Worm (Caenorhabditis elegans) whole organism, late embryonic: ENCODE measurements around the gene F11D11.6.

Source experiments
- C08G9.2 ChIP-seq: sonication (generic microtip); optimal IDR thresholded peaks from 2 replicates; lab custom pipeline; 2016; ENCODE audit warnings: mild to moderate bottlenecking, missing genetic modification characterization, moderate library complexity, missing compliant biosample characterization
- F13H6.1 ChIP-seq: sonication (generic microtip); optimal IDR thresholded peaks from 2 replicates; lab custom pipeline; 2016; ENCODE audit warnings: missing genetic modification characterization, missing compliant biosample characterization
- K02D7.2 ChIP-seq: sonication (generic microtip); optimal IDR thresholded peaks from 2 replicates; lab custom pipeline; 2017; ENCODE audit warnings: mild to moderate bottlenecking, missing genetic modification characterization, missing compliant biosample characterization
- K09A11.1 ChIP-seq: sonication (generic microtip); optimal IDR thresholded peaks from 2 replicates; lab custom pipeline; 2017; ENCODE audit warnings: antibody characterized with exemption, mild to moderate bottlenecking, missing genetic modification characterization, missing compliant biosample characterization; ENCODE audit not compliant: insufficient read depth
- T23F11.4 ChIP-seq: fragments of 200-800 bp; sonication (Bioruptor generic); optimal IDR thresholded peaks from 2 replicates; lab custom pipeline; 2018; ENCODE audit warnings: mild to moderate bottlenecking, missing genetic modification characterization, missing compliant biosample characterization
- Y22D7AL.16 ChIP-seq: sonication (generic microtip); optimal IDR thresholded peaks from 2 replicates; lab custom pipeline; 2016; ENCODE audit warnings: missing genetic modification characterization, missing compliant biosample characterization
- ahr-1 ChIP-seq: sonication (generic microtip); optimal IDR thresholded peaks from 2 replicates; lab custom pipeline; 2016; ENCODE audit warnings: missing genetic modification characterization, missing compliant biosample characterization
- ama-1 ChIP-seq: fragments of 150-350 bp; optimal IDR thresholded peaks from 2 replicates; lab custom pipeline; 2014
- ceh-22 ChIP-seq: sonication (generic microtip); optimal IDR thresholded peaks from 2 replicates; lab custom pipeline; 2017; ENCODE audit warnings: missing biosample characterization, missing genetic modification characterization
- ceh-24 ChIP-seq: sonication (generic microtip); optimal IDR thresholded peaks from 2 replicates; lab custom pipeline; 2016; ENCODE audit warnings: mild to moderate bottlenecking, missing genetic modification characterization, missing compliant biosample characterization
- ceh-31 ChIP-seq: sonication (generic microtip); optimal IDR thresholded peaks from 2 replicates; lab custom pipeline; 2016; ENCODE audit warnings: missing genetic modification characterization, missing compliant biosample characterization
- ceh-34 ChIP-seq: sonication (generic microtip); optimal IDR thresholded peaks from 2 replicates; lab custom pipeline; 2016; ENCODE audit warnings: mild to moderate bottlenecking, missing genetic modification characterization, missing compliant biosample characterization
- ceh-48 ChIP-seq: sonication (generic microtip); optimal IDR thresholded peaks from 2 replicates; lab custom pipeline; 2016; ENCODE audit warnings: missing genetic modification characterization, inconsistent platforms, missing compliant biosample characterization
- ceh-6 ChIP-seq: fragments of 200-800 bp; sonication (Bioruptor generic); optimal IDR thresholded peaks from 2 replicates; lab custom pipeline; 2018; ENCODE audit warnings: mild to moderate bottlenecking, missing genetic modification characterization, missing compliant biosample characterization
- ceh-9 ChIP-seq: sonication (generic microtip); optimal IDR thresholded peaks from 2 replicates; lab custom pipeline; 2016; ENCODE audit warnings: mild to moderate bottlenecking, missing genetic modification characterization, inconsistent platforms, missing compliant biosample characterization
- che-1 ChIP-seq: sonication (generic microtip); optimal IDR thresholded peaks from 2 replicates; lab custom pipeline; 2016; ENCODE audit warnings: mild to moderate bottlenecking, missing genetic modification characterization, missing compliant biosample characterization
- dmd-4 ChIP-seq: sonication (generic microtip); optimal IDR thresholded peaks from 2 replicates; lab custom pipeline; 2016; ENCODE audit warnings: borderline replicate concordance, missing genetic modification characterization, missing compliant biosample characterization
- dve-1 ChIP-seq: sonication (generic microtip); optimal IDR thresholded peaks from 2 replicates; lab custom pipeline; 2017; ENCODE audit warnings: antibody characterized with exemption, mild to moderate bottlenecking, missing genetic modification characterization, missing compliant biosample characterization
- elt-2 ChIP-seq: sonication (generic microtip); optimal IDR thresholded peaks from 2 replicates; lab custom pipeline; 2016; ENCODE audit warnings: missing genetic modification reagents, missing genetic modification characterization, missing compliant biosample characterization
- elt-4 ChIP-seq: sonication (generic microtip); optimal IDR thresholded peaks from 2 replicates; lab custom pipeline; 2016; ENCODE audit warnings: missing genetic modification characterization, missing compliant biosample characterization
- ets-4 ChIP-seq: sonication (generic microtip); optimal IDR thresholded peaks from 2 replicates; lab custom pipeline; 2016; ENCODE audit warnings: missing genetic modification characterization, missing compliant biosample characterization
- eyg-1 ChIP-seq: sonication (generic microtip); optimal IDR thresholded peaks from 2 replicates; lab custom pipeline; 2016; ENCODE audit warnings: missing genotype, missing genetic modification characterization, missing compliant biosample characterization
- fkh-6 ChIP-seq: sonication (generic microtip); optimal IDR thresholded peaks from 2 replicates; lab custom pipeline; 2016; ENCODE audit warnings: missing genetic modification characterization, missing compliant biosample characterization
- hlh-13 ChIP-seq: fragments of 200-800 bp; sonication (Bioruptor generic); optimal IDR thresholded peaks from 2 replicates; lab custom pipeline; 2018; ENCODE audit warnings: mild to moderate bottlenecking, missing genetic modification characterization, missing compliant biosample characterization
- hlh-30 ChIP-seq: sonication (generic microtip); optimal IDR thresholded peaks from 2 replicates; lab custom pipeline; 2017; ENCODE audit warnings: antibody characterized with exemption, missing genetic modification characterization, missing compliant biosample characterization; ENCODE audit not compliant: insufficient read depth
- hlh-6 ChIP-seq: sonication (generic microtip); optimal IDR thresholded peaks from 2 replicates; lab custom pipeline; 2016; ENCODE audit warnings: missing genotype, missing genetic modification characterization, missing compliant biosample characterization
- hlh-8 ChIP-seq: sonication (generic microtip); optimal IDR thresholded peaks from 2 replicates; lab custom pipeline; 2016; ENCODE audit warnings: missing genotype, missing genetic modification characterization, missing compliant biosample characterization
- lim-6 ChIP-seq: sonication (generic microtip); optimal IDR thresholded peaks from 2 replicates; lab custom pipeline; 2016; ENCODE audit warnings: missing genetic modification characterization, missing compliant biosample characterization
- mec-3 ChIP-seq: sonication (generic microtip); optimal IDR thresholded peaks from 2 replicates; lab custom pipeline; 2016; ENCODE audit warnings: borderline replicate concordance, missing genetic modification characterization, missing compliant biosample characterization
- odd-2 ChIP-seq: sonication (generic microtip); optimal IDR thresholded peaks from 2 replicates; lab custom pipeline; 2017; ENCODE audit warnings: antibody characterized with exemption, mild to moderate bottlenecking, missing genetic modification characterization, missing compliant biosample characterization
- pag-3 ChIP-seq: sonication (generic microtip); optimal IDR thresholded peaks from 2 replicates; lab custom pipeline; 2016; ENCODE audit warnings: missing compliant biosample characterization, missing genetic modification characterization, borderline replicate concordance
- pat-9 ChIP-seq: fragments of 200-800 bp; sonication (Bioruptor generic); optimal IDR thresholded peaks from 2 replicates; lab custom pipeline; 2018; ENCODE audit warnings: mild to moderate bottlenecking, missing genetic modification characterization, moderate library complexity, missing compliant biosample characterization
- pha-2 ChIP-seq: sonication (generic microtip); optimal IDR thresholded peaks from 2 replicates; lab custom pipeline; 2017; ENCODE audit warnings: mild to moderate bottlenecking, missing genetic modification characterization, missing compliant biosample characterization
- pros-1 ChIP-seq: fragments of 150-350 bp; optimal IDR thresholded peaks from 2 replicates; lab custom pipeline; 2014; ENCODE audit warnings: missing biosample characterization, missing genetic modification reagents, missing genetic modification characterization
- sdc-2 ChIP-seq: sonication (generic microtip); optimal IDR thresholded peaks from 2 replicates; lab custom pipeline; 2016; ENCODE audit warnings: missing genotype, missing genetic modification characterization, missing compliant biosample characterization
- sox-4 ChIP-seq: sonication (generic microtip); optimal IDR thresholded peaks from 2 replicates; lab custom pipeline; 2017; ENCODE audit warnings: mild to moderate bottlenecking, missing genetic modification characterization, inconsistent platforms, missing compliant biosample characterization
- syd-9 ChIP-seq: sonication (generic microtip); optimal IDR thresholded peaks from 2 replicates; lab custom pipeline; 2016; ENCODE audit warnings: mild to moderate bottlenecking, missing genetic modification characterization, moderate library complexity, missing compliant biosample characterization
- tbx-2 ChIP-seq: sonication (generic microtip); optimal IDR thresholded peaks from 2 replicates; lab custom pipeline; 2016; ENCODE audit warnings: missing genetic modification characterization, missing compliant biosample characterization
- tbx-7 ChIP-seq: sonication (generic microtip); optimal IDR thresholded peaks from 2 replicates; lab custom pipeline; 2016; ENCODE audit warnings: missing genotype, missing genetic modification characterization, missing compliant biosample characterization
- ttx-3 ChIP-seq: sonication (generic microtip); optimal IDR thresholded peaks from 2 replicates; lab custom pipeline; 2016; ENCODE audit warnings: missing genetic modification reagents, missing genetic modification characterization, missing compliant biosample characterization
- unc-42 ChIP-seq: sonication (generic microtip); optimal IDR thresholded peaks from 2 replicates; lab custom pipeline; 2016; ENCODE audit warnings: missing genotype, missing genetic modification characterization, missing compliant biosample characterization
- unc-55 ChIP-seq: sonication (generic microtip); optimal IDR thresholded peaks from 2 replicates; lab custom pipeline; 2017; ENCODE audit warnings: missing biosample characterization, missing genetic modification reagents, missing genetic modification characterization
- zip-5 ChIP-seq: sonication (generic microtip); optimal IDR thresholded peaks from 2 replicates; lab custom pipeline; 2016; ENCODE audit warnings: missing genetic modification characterization, missing compliant biosample characterization

The F11D11.6 gene

ce11 chrV:18742108-18742507 lies 10.8 kb downstream of the F11D11.6 start, which contains the start of gene clec-250:
Gene clec-250 (minus strand): TSS chrV:18742208.
- TF ChIP-seq hlh-13 (no peak), Y22D7AL.16 (tag; lab: Kevin White, UChicago) (no peak), mec-3 (no peak), syd-9 (tag; lab: Kevin White, UChicago) (no peak), pha-2 (tag; lab: Kevin White, UChicago) (no peak), zip-5 (tag; lab: Kevin White, UChicago) (no peak), dve-1 (tag; lab: Kevin White, UChicago) (no peak), ceh-6 (GFP tag; lab: Kevin White, UChicago) (no peak), ama-1 (lab: Kevin White, UChicago) (no peak), pros-1 (no peak), K02D7.2 (tag; lab: Kevin White, UChicago) (no peak), pat-9 (tag; lab: Kevin White, UChicago) (no peak), odd-2 (no peak), ets-4 (tag; lab: Kevin White, UChicago) (no peak), unc-42 (no peak), che-1 (tag; lab: Kevin White, UChicago) (no peak), unc-55 (GFP tag; lab: Kevin White, UChicago) (no peak), ceh-22 (tag; lab: Kevin White, UChicago) (no peak)

ce11 chrV:18737646-18738045 lies 15.3 kb downstream of the F11D11.6 start:
- TF ChIP-seq ceh-24 (tag; lab: Kevin White, UChicago) (no peak), ceh-9 (tag; lab: Kevin White, UChicago) (no peak), eyg-1 (tag; lab: Kevin White, UChicago) (no peak)

ce11 chrV:18734381-18734780 lies 18.6 kb downstream of the F11D11.6 start, which contains the start of gene scl-20:
Gene scl-20 (minus strand): TSS chrV:18734481.
- TF ChIP-seq ceh-31 (tag; lab: Kevin White, UChicago) (no peak), elt-2 (tag; lab: Kevin White, UChicago) (peak; percentile 80)

- TF ChIP-seq ttx-3 (tag; lab: Kevin White, UChicago) (no peak), sdc-2 (no peak), pat-9 (tag; lab: Kevin White, UChicago) (no peak), lim-6 (tag; lab: Kevin White, UChicago) (no peak), mec-3 (peak; percentile 20), tbx-2 (no peak), dve-1 (tag; lab: Kevin White, UChicago) (peak; percentile 95), K09A11.1 (tag; lab: Kevin White, UChicago) (no peak), pros-1 (no peak), pag-3 (tag; lab: Kevin White, UChicago) (peak; percentile 12), T23F11.4 (GFP tag; lab: Kevin White, UChicago) (no peak), zip-5 (tag; lab: Kevin White, UChicago) (no peak), fkh-6 (tag; lab: Kevin White, UChicago) (no peak)
- TF ChIP-seq, all 69 proteins: peak for 3
Observed at ce11 chrV:18733942-18734341, 19.0 kb downstream of the F11D11.6 start.

- TF ChIP-seq tbx-7 (no peak), pat-9 (tag; lab: Kevin White, UChicago) (no peak), elt-2 (tag; lab: Kevin White, UChicago) (no peak), mec-3 (no peak), K02D7.2 (tag; lab: Kevin White, UChicago) (no peak), elt-4 (tag; lab: Kevin White, UChicago) (no peak), lim-6 (tag; lab: Kevin White, UChicago) (no peak), hlh-30 (no peak), hlh-6 (tag; lab: Kevin White, UChicago) (no peak), dmd-4 (tag; lab: Kevin White, UChicago) (no peak), F13H6.1 (tag; lab: Kevin White, UChicago) (no peak), ceh-34 (tag; lab: Kevin White, UChicago) (no peak), ahr-1 (tag; lab: Kevin White, UChicago) (no peak), hlh-8 (tag; lab: Kevin White, UChicago) (no peak), odd-2 (no peak), ceh-48 (no peak), ceh-31 (tag; lab: Kevin White, UChicago) (no peak), C08G9.2 (no peak), sox-4 (tag; lab: Kevin White, UChicago) (no peak), pag-3 (tag; lab: Kevin White, UChicago) (no peak)
Observed at ce11 chrV:18731579-18732041, 21.3 kb downstream of the F11D11.6 start, which contains the start of the genes asp-18 and scl-19. Gene asp-18 (minus strand): TSS chrV:18731679. Gene scl-19 (plus strand): TSS chrV:18731991.
